Worm (Caenorhabditis elegans): ENCODE results near the gene K12H6.7.

- no peak for TF ChIP-seq lin-35 (GFP tag; optimal IDR thresholded peaks at IDR 0.05)
- no peak for TF ChIP-seq nfya-1 (tag; optimal IDR thresholded peaks at IDR 0.05; ENCODE audit: borderline replicate concordance, insufficient read depth)
- TF ChIP-seq bed-2 (GFP tag; IDR thresholded peaks at IDR 0.05), result no peak
- TF ChIP-seq tbp1 (GFP tag; optimal IDR thresholded peaks at IDR 0.05), result no peak
- no peak for TF ChIP-seq Y67H2A.10 (GFP tag; conservative IDR thresholded peaks at IDR 0.05)
- no peak for TF ChIP-seq repo-1 (tag; optimal IDR thresholded peaks at IDR 0.05)
- TF ChIP-seq T26A5.8 (tag; optimal IDR thresholded peaks at IDR 0.05), result no peak
- no peak for TF ChIP-seq rcor-1 (GFP tag; IDR thresholded peaks at IDR 0.05)
- TF ChIP-seq hlh-12 (tag; optimal IDR thresholded peaks at IDR 0.05), result no peak
- no peak for TF ChIP-seq lsy-27 (tag; optimal IDR thresholded peaks at IDR 0.05; ENCODE audit: borderline replicate concordance, insufficient read depth)
- TF ChIP-seq F22D6.2 (tag; optimal IDR thresholded peaks at IDR 0.05), result no peak
- no peak for TF ChIP-seq lin-54 (GFP tag; optimal IDR thresholded peaks at IDR 0.05)
- no peak for TF ChIP-seq snpc-4 (GFP tag; optimal IDR thresholded peaks at IDR 0.05)
- TF ChIP-seq snpc-4 (tag; optimal IDR thresholded peaks at IDR 0.05), result no peak
Observed at ce11 chrII:2816676-2817075, 20.1 kb downstream of the K12H6.7 start, which contains the start of gene set-13.
